Worm (Caenorhabditis elegans) whole organism, mixed stage, embryonic: Measurements from ENCODE around the gene txt-13.

Experiments
- M03D4.4 ChIP-seq: sonication (generic microtip); optimal IDR thresholded peaks from 2 replicates; lab custom pipeline; 2017; ENCODE audit warnings: mild to moderate bottlenecking, missing genetic modification characterization, missing compliant biosample characterization
- bed-3 ChIP-seq: fragments of 200-800 bp; sonication (Bioruptor generic); optimal IDR thresholded peaks from 3 replicates; lab custom pipeline; 2018; ENCODE audit warnings: mild to moderate bottlenecking, missing genetic modification characterization, moderate library complexity, missing compliant biosample characterization
- blmp-1 ChIP-seq: fragments of 150-350 bp; optimal IDR thresholded peaks from 2 replicates; lab custom pipeline; 2014; ENCODE audit warnings: missing biosample characterization, missing genetic modification characterization
- ceh-39 ChIP-seq: fragments of 150-350 bp; optimal IDR thresholded peaks from 2 replicates; lab custom pipeline; 2014; ENCODE audit warnings: missing biosample characterization, missing genetic modification characterization
- ceh-43 ChIP-seq: fragments of 200-800 bp; sonication (Bioruptor generic); optimal IDR thresholded peaks from 2 replicates; lab custom pipeline; 2018; ENCODE audit warnings: mild to moderate bottlenecking, missing genetic modification characterization, moderate library complexity, missing compliant biosample characterization
- ceh-83 ChIP-seq: fragments of 200-800 bp; sonication (Bioruptor generic); optimal IDR thresholded peaks from 2 replicates; lab custom pipeline; 2018; ENCODE audit warnings: mild to moderate bottlenecking, missing genetic modification characterization, missing compliant biosample characterization
- ces-1 ChIP-seq: fragments of 150-350 bp; optimal IDR thresholded peaks from 2 replicates; lab custom pipeline; 2014; ENCODE audit warnings: missing biosample characterization, missing genetic modification reagents, missing genetic modification characterization
- cnd-1 ChIP-seq: fragments of 200-800 bp; sonication (Bioruptor generic); optimal IDR thresholded peaks from 2 replicates; lab custom pipeline; 2018; ENCODE audit warnings: mild to moderate bottlenecking, missing genetic modification characterization, missing compliant biosample characterization
- drap-1 ChIP-seq: fragments of 200-800 bp; sonication (Bioruptor generic); optimal IDR thresholded peaks from 3 replicates; lab custom pipeline; 2018; ENCODE audit warnings: mild to moderate bottlenecking, missing genetic modification characterization, missing compliant biosample characterization
- elt-1 ChIP-seq: sonication (generic microtip); optimal IDR thresholded peaks from 2 replicates; lab custom pipeline; 2017; ENCODE audit warnings: missing genetic modification characterization, mild to moderate bottlenecking, missing compliant biosample characterization, antibody characterized with exemption, moderate library complexity, borderline replicate concordance; ENCODE audit not compliant: insufficient read depth
- flh-1 ChIP-seq: fragments of 200-800 bp; sonication (Bioruptor generic); optimal IDR thresholded peaks from 2 replicates; lab custom pipeline; 2018; ENCODE audit warnings: mild to moderate bottlenecking, missing genetic modification characterization, moderate library complexity, missing compliant biosample characterization
- ham-2 ChIP-seq: fragments of 200-800 bp; sonication (Bioruptor generic); optimal IDR thresholded peaks from 2 replicates; lab custom pipeline; 2018; ENCODE audit warnings: mild to moderate bottlenecking, missing genetic modification characterization, missing compliant biosample characterization
- hlh-1 ChIP-seq: fragments of 150-350 bp; optimal IDR thresholded peaks from 2 replicates; lab custom pipeline; 2014; ENCODE audit warnings: missing biosample characterization, missing genetic modification reagents, missing genetic modification characterization
- lin-13 ChIP-seq: fragments of 150-350 bp; optimal IDR thresholded peaks from 2 replicates; lab custom pipeline; 2014; ENCODE audit warnings: missing biosample characterization, missing genetic modification characterization
- lin-32 ChIP-seq: fragments of 200-800 bp; sonication (Bioruptor generic); optimal IDR thresholded peaks from 2 replicates; lab custom pipeline; 2018; ENCODE audit warnings: mild to moderate bottlenecking, missing genetic modification characterization, missing compliant biosample characterization
- mab-5 ChIP-seq: fragments of 150-350 bp; optimal IDR thresholded peaks from 2 replicates; lab custom pipeline; 2014; ENCODE audit warnings: missing biosample characterization, missing genetic modification characterization
- mep-1 ChIP-seq: fragments of 150-350 bp; optimal IDR thresholded peaks from 2 replicates; lab custom pipeline; 2017; ENCODE audit warnings: missing biosample characterization, missing genetic modification reagents, missing genetic modification characterization, inconsistent platforms
- mls-2 ChIP-seq: sonication (generic microtip); optimal IDR thresholded peaks from 2 replicates; lab custom pipeline; 2016; ENCODE audit warnings: mild to moderate bottlenecking, missing genetic modification characterization, moderate library complexity, missing compliant biosample characterization
- nhr-12 ChIP-seq: fragments of 150-350 bp; optimal IDR thresholded peaks from 2 replicates; lab custom pipeline; 2014; ENCODE audit warnings: missing biosample characterization, missing genetic modification characterization
- nhr-237 ChIP-seq: fragments of 150-350 bp; optimal IDR thresholded peaks from 2 replicates; lab custom pipeline; 2014; ENCODE audit warnings: missing biosample characterization, missing genetic modification characterization
- nhr-28 ChIP-seq: fragments of 150-350 bp; optimal IDR thresholded peaks from 2 replicates; lab custom pipeline; 2014; ENCODE audit warnings: missing biosample characterization, missing genetic modification characterization
- nhr-76 ChIP-seq: sonication (generic microtip); optimal IDR thresholded peaks from 2 replicates; lab custom pipeline; 2017; ENCODE audit warnings: missing biosample characterization, missing genetic modification characterization
- pha-4 ChIP-seq: fragments of 150-350 bp; optimal IDR thresholded peaks from 2 replicates; lab custom pipeline; 2018; ENCODE audit warnings: missing biosample characterization, missing genetic modification reagents, missing genetic modification characterization
- snpc-4 ChIP-seq: fragments of 150-350 bp; optimal IDR thresholded peaks from 2 replicates; lab custom pipeline; 2014; ENCODE audit warnings: missing biosample characterization, missing genetic modification characterization
- sptf-1 ChIP-seq: sonication (generic microtip); optimal IDR thresholded peaks from 2 replicates; lab custom pipeline; 2017; ENCODE audit warnings: mild to moderate bottlenecking, missing genetic modification characterization, moderate library complexity, missing compliant biosample characterization
- tbx-8 ChIP-seq: fragments of 200-800 bp; sonication (Bioruptor generic); optimal IDR thresholded peaks from 2 replicates; lab custom pipeline; 2018; ENCODE audit warnings: mild to moderate bottlenecking, missing genetic modification characterization, moderate library complexity, missing compliant biosample characterization
- unc-120 ChIP-seq: sonication (generic microtip); optimal IDR thresholded peaks from 2 replicates; lab custom pipeline; 2017; ENCODE audit warnings: missing genetic modification characterization, missing compliant biosample characterization; ENCODE audit not compliant: poor library complexity, severe bottlenecking
- unc-39 ChIP-seq: fragments of 150-350 bp; optimal IDR thresholded peaks from 2 replicates; lab custom pipeline; 2014; ENCODE audit warnings: missing biosample characterization, missing genetic modification characterization
- zip-8 ChIP-seq: fragments of 150-350 bp; optimal IDR thresholded peaks from 2 replicates; lab custom pipeline; 2014; ENCODE audit warnings: missing biosample characterization, missing genetic modification characterization

txt-13 gene

ce11 chrII:10570302-10570701 lies at the start of gene txt-13:
Gene txt-13, plus strand, starts transcription at chrII:10570602.
- TF ChIP-seq ham-2 (GFP tag; lab: Kevin White, UChicago), result no peak
- no peak for TF ChIP-seq ces-1 (GFP tag; lab: Kevin White, UChicago)
- TF ChIP-seq mab-5 (tag; lab: Kevin White, UChicago), result no peak
- no peak for TF ChIP-seq M03D4.4 (tag; lab: Kevin White, UChicago)
- no peak for TF ChIP-seq pha-4 (tag; lab: Kevin White, UChicago)
- TF ChIP-seq nhr-12 (tag; lab: Kevin White, UChicago), result no peak
- TF ChIP-seq ceh-43 (GFP tag; lab: Kevin White, UChicago), result no peak
- TF ChIP-seq cnd-1 (tag; lab: Kevin White, UChicago), result no peak
- no peak for TF ChIP-seq ceh-83 (GFP tag; lab: Kevin White, UChicago)

- TF ChIP-seq ham-2 (GFP tag; lab: Kevin White, UChicago) (no peak), snpc-4 (tag; lab: Kevin White, UChicago) (no peak)
Measured at ce11 chrII:10523031-10523430, 47.4 kb upstream of the txt-13 start.

DNA sequence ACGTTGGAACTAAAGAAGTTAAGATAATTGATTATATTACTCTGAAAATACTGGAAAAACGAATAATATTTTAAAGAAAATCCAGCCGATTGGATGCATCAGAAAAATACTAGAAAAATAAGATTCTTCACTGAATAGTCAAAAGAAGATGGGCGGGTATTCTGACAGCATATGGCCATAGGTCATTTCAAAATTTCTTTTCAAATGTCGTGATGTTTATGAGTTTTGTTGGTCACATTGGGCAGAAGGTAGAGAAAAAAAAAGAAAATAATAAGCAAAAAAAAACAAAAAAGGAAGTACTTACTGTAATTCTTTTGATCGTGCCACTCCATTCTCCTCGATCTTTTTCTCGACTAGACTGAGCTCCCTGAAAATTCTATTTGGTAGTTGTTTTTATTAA lies 46.8 kb upstream of the txt-13 start, which contains the start of gene F59B10.5:
F59B10.5 (minus strand) TSS at position 101 of the 400 bp plus-strand sequence.
- TF ChIP-seq cnd-1 (tag; lab: Kevin White, UChicago) (no peak), hlh-1 (tag; lab: Kevin White, UChicago) (no peak), tbx-8 (GFP tag; lab: Kevin White, UChicago) (no peak), ham-2 (GFP tag; lab: Kevin White, UChicago) (no peak), nhr-28 (tag; lab: Kevin White, UChicago) (no peak), ces-1 (GFP tag; lab: Kevin White, UChicago) (no peak), mab-5 (tag; lab: Kevin White, UChicago) (no peak), ceh-43 (GFP tag; lab: Kevin White, UChicago) (no peak), unc-39 (tag; lab: Kevin White, UChicago) (no peak), nhr-237 (tag; lab: Kevin White, UChicago) (no peak)

ce11 chrII:10524374-10524773 lies 46.0 kb upstream of the txt-13 start, which contains the start of gene F59B10.6:
Gene F59B10.6, minus strand, starts transcription at chrII:10524474.
- TF ChIP-seq elt-1 (tag; lab: Kevin White, UChicago) (no peak), tbx-8 (GFP tag; lab: Kevin White, UChicago) (no peak), nhr-12 (tag; lab: Kevin White, UChicago) (no peak), lin-32 (GFP tag; lab: Kevin White, UChicago) (no peak), pha-4 (tag; lab: Kevin White, UChicago) (no peak), ces-1 (GFP tag; lab: Kevin White, UChicago) (no peak), blmp-1 (no peak), zip-8 (tag; lab: Kevin White, UChicago) (no peak), mab-5 (tag; lab: Kevin White, UChicago) (no peak), lin-13 (tag; lab: Kevin White, UChicago) (no peak), ham-2 (GFP tag; lab: Kevin White, UChicago) (no peak), ceh-39 (tag; lab: Kevin White, UChicago) (no peak), flh-1 (no peak), M03D4.4 (tag; lab: Kevin White, UChicago) (no peak), unc-39 (tag; lab: Kevin White, UChicago) (no peak), ceh-83 (GFP tag; lab: Kevin White, UChicago) (no peak), mep-1 (no peak), drap-1 (no peak), bed-3 (GFP tag; lab: Kevin White, UChicago) (no peak), nhr-28 (tag; lab: Kevin White, UChicago) (no peak)

ce11 chrII:10525134-10525533 lies 45.3 kb upstream of the txt-13 start:
- TF ChIP-seq nhr-76 (tag; lab: Kevin White, UChicago) (no peak), nhr-237 (tag; lab: Kevin White, UChicago) (no peak), unc-120 (tag; lab: Kevin White, UChicago) (no peak), mls-2 (no peak), elt-1 (tag; lab: Kevin White, UChicago) (no peak), mab-5 (tag; lab: Kevin White, UChicago) (no peak), ham-2 (GFP tag; lab: Kevin White, UChicago) (no peak), sptf-1 (no peak)
- TF ChIP-seq, all 35 proteins: peak for 0
